Fruit fly (Drosophila melanogaster): Measurements from ENCODE around the gene CG32687.

Gene CG32687

dm6 chrX:10473510-10474212 is 13.3 kb downstream of the CG32687 start, which contains the start of gene CG2889 (continued):
- no peak for TF ChIP-seq fd59A (GFP tag; optimal IDR thresholded peaks at IDR 0.05)
- no peak for TF ChIP-seq CG3032 (tag; optimal IDR thresholded peaks at IDR 0.05)
- no peak for TF ChIP-seq Met (GFP tag; optimal IDR thresholded peaks at IDR 0.05)
- TF ChIP-seq CG34406 (GFP tag; optimal IDR thresholded peaks at IDR 0.05): no peak
- TF ChIP-seq CG11294 (GFP tag; IDR thresholded peaks at IDR 0.05): no peak
- no peak for TF ChIP-seq net (GFP tag; optimal IDR thresholded peaks at IDR 0.05)
- peak; percentile 38 for TF ChIP-seq Sox14 (GFP tag; optimal IDR thresholded peaks at IDR 0.05)
- no peak for TF ChIP-seq Eip93F (GFP tag; optimal IDR thresholded peaks at IDR 0.05)
- TF ChIP-seq vri (GFP tag; optimal IDR thresholded peaks at IDR 0.05): no peak

DNA sequence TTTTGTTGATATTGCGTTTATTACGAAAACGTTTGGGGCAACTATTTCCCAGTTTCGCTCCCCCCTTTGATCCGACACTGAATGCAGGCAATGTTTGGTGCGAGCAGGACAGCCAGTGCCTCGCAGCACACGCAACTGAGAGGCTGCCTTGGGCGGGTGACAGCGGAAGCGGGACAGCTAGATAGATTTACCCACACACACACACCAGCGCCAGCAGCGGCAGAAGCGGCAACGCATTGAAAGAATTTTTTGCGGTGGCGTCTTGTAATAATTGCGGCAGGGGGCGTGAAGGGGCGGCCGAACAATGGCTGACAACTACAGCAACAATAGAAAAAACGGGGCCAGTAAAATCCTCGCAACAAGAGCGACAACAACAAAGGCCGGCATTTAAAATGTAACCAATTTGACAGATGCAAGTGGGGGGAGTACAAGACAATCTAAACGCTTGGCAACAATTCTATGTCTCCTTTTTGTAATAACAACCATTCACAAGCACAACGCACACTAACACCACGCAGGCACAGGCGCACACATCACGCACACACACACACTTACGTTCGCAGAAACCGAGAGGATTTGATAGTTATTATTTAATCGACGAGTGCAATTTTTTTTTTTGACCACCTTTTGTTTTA is 14.3 kb downstream of the CG32687 start:
- peak; percentile 6 for TF ChIP-seq CG6854 (GFP tag; optimal IDR thresholded peaks at IDR 0.05)
- 0 out of 3 replicates have a peak, but pooled peaks have one; percentile 7 for TF ChIP-seq CG6163 (GFP tag; IDR thresholded peaks at IDR 0.05)
- peak; percentile 19 for TF ChIP-seq Lpt (GFP tag; optimal IDR thresholded peaks at IDR 0.05)
- TF ChIP-seq pdm3 (GFP tag; optimal IDR thresholded peaks at IDR 0.05): no peak
- TF ChIP-seq Sox15 (GFP tag; optimal IDR thresholded peaks at IDR 0.05): no peak
- TF ChIP-seq fd85E (GFP tag; optimal IDR thresholded peaks at IDR 0.05): no peak
- no peak for TF ChIP-seq Eip93F (GFP tag; optimal IDR thresholded peaks at IDR 0.05)
- TF ChIP-seq Sox14 (GFP tag; optimal IDR thresholded peaks at IDR 0.05): peak; percentile 76
- TF ChIP-seq eg (GFP tag; IDR thresholded peaks at IDR 0.05): 0 out of 3 replicates have a peak, but pooled peaks have one; percentile 36
- TF ChIP-seq Ets21C (GFP tag; optimal IDR thresholded peaks at IDR 0.05): no peak
- peak; percentile 30 for TF ChIP-seq dsx (GFP tag; optimal IDR thresholded peaks at IDR 0.05; ENCODE audit: poor library complexity, severe bottlenecking)
- TF ChIP-seq Eip78C (GFP tag): peak; percentile 65
- no peak for TF ChIP-seq CG6808 (GFP tag; optimal IDR thresholded peaks at IDR 0.05)

DNA sequence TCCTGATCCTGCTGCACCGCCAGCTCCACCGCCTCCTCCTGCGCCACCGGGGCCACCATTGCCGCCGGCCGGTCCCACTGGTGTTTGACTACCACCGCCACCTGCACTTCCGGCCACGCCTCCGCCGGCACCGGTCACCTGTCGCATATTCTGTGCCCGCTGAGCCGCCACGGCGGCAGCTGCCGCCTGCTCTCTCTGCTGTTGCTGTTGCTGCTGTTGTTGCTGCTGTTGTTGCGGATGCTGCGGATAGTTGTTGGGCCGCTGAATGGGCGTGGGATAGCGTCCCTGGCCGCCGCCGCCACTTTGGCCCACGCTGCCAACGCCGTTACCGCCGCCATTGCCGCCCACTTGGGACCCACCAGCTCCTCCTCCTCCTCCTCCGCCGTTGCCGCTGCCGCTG is 22.5 kb downstream of the CG32687 start:
- no peak for TF ChIP-seq dac (GFP tag; optimal IDR thresholded peaks at IDR 0.05)
- no peak for TF ChIP-seq esn (GFP tag; optimal IDR thresholded peaks at IDR 0.05)
- no peak for TF ChIP-seq Sox14 (GFP tag; optimal IDR thresholded peaks at IDR 0.05)
- TF ChIP-seq CG9139 (GFP tag; optimal IDR thresholded peaks at IDR 0.05): no peak
- TF ChIP-seq CG8319 (GFP tag; optimal IDR thresholded peaks at IDR 0.05): no peak
- TF ChIP-seq Eip78C (GFP tag): no peak
- no peak for TF ChIP-seq CG32006 (GFP tag; optimal IDR thresholded peaks at IDR 0.05)
- no peak for TF ChIP-seq net (GFP tag; optimal IDR thresholded peaks at IDR 0.05)

DNA sequence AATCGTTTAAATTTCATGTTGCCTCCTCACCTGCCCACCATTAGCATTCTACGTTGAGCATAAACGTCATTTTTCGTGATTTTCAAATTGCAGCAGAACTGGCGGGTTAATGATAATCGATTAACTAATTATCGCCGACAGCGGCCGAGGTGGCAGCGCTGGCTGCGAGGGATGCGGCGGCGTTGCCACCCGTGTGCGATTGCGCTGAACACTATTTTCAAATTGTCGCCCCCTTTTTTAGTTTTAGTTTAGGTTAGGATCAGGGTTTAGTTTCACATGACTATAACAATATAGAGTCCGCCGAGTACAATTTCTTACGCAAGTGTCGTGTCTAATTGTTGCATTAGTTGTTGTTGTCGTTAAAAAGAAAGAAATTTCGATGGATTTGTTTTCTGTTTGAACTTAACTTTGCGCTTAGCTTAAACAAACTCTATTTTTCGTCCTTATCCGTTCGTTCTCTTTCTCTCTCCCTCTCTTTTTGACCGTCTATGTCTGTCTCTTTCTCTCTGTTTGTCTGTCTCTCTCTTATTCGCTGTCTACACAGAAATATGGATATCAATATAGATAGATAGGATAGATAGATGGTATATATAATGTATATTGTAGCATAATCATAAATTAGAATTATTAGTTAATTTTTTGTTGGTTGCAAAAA is 23.8 kb downstream of the CG32687 start:
- no peak for TF ChIP-seq CG8319 (GFP tag; optimal IDR thresholded peaks at IDR 0.05)
- TF ChIP-seq fd85E (GFP tag; optimal IDR thresholded peaks at IDR 0.05): no peak
- TF ChIP-seq CG8119 (GFP tag; IDR thresholded peaks at IDR 0.05): no peak
- TF ChIP-seq Eip78C (GFP tag): peak; percentile 45
- 0 out of 3 replicates have a peak, but pooled peaks have one; percentile 25 for TF ChIP-seq CG6163 (GFP tag; IDR thresholded peaks at IDR 0.05)
- TF ChIP-seq CG31627 (GFP tag; optimal IDR thresholded peaks at IDR 0.05): peak; percentile 15
- TF ChIP-seq esn (GFP tag; optimal IDR thresholded peaks at IDR 0.05): peak; percentile 28
- TF ChIP-seq Ets21C (GFP tag; optimal IDR thresholded peaks at IDR 0.05): no peak
- TF ChIP-seq Sox102F (GFP tag; optimal IDR thresholded peaks at IDR 0.05): no peak
- TF ChIP-seq svp (GFP tag): no peak
- TF ChIP-seq cyc (GFP tag; optimal IDR thresholded peaks at IDR 0.05): no peak
- no peak for TF ChIP-seq CG6792 (GFP tag; optimal IDR thresholded peaks at IDR 0.05)
- TF ChIP-seq Sox14 (GFP tag; optimal IDR thresholded peaks at IDR 0.05): peak; percentile 13
- peak; percentile 77 for TF ChIP-seq achi (GFP tag; optimal IDR thresholded peaks at IDR 0.05)
- no peak for TF ChIP-seq Hr39 (GFP tag; optimal IDR thresholded peaks at IDR 0.05)
- TF ChIP-seq ss (GFP tag; optimal IDR thresholded peaks at IDR 0.05): no peak
- TF ChIP-seq CG15336 (GFP tag; IDR thresholded peaks at IDR 0.05): no peak

Data from whole organism, prepupa.